Fruit fly (Drosophila melanogaster) Kc167 (cell line): ENCODE results near the gene CG42359.

ENCODE experiments used
- Myc ChIP-seq: fragments of >200 bp; optimal IDR thresholded peaks from 2 replicates; lab custom pipeline; 2017; ENCODE audit warnings: missing external identifiers
- Sin3A ChIP-seq: fragments of >200 bp; optimal IDR thresholded peaks from 2 replicates; lab custom pipeline; 2018; ENCODE audit warnings: missing external identifiers
- h ChIP-seq: fragments of >200 bp; optimal IDR thresholded peaks from 3 replicates; lab custom pipeline; 2018; ENCODE audit warnings: missing external identifiers
- insv ChIP-seq: fragments of >200 bp; optimal IDR thresholded peaks from 3 replicates; lab custom pipeline; 2018; ENCODE audit warnings: missing external identifiers
- psq ChIP-seq: fragments of >200 bp; optimal IDR thresholded peaks from 2 replicates; lab custom pipeline; 2017; ENCODE audit warnings: missing external identifiers
- ttk ChIP-seq: sonication (Bioruptor generic); optimal IDR thresholded peaks from 2 replicates; lab custom pipeline; 2017; ENCODE audit warnings: missing external identifiers

The CG42359 gene

DNA sequence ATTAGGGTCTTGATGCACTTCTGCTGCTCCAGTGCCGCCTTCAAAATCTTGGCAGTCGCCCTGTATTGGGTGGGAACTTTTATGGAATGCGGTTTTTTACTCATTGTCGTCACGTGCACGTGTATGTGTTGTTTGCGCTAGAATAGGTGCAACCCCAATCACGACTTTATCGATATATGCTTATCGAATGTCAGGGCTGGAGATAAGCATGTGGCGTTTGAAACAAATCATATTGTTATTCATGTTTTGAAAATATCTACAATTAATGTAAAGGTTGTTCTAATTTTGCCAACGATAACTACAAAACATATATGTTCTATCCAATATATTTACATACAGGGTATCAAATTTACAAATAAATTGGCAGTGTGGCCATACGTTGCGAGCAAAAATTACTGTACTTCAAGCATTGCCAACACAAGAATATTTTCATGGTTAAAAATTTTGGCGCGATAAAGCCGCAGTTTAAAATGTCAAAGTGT lies at the start of gene CG42359, which contains the start of gene Nsun5:
Gene CG42359 (minus strand): TSS at position 166 of the 482 bp plus-strand sequence.
Gene Nsun5 (minus strand): TSS at position 166 of the 482 bp plus-strand sequence.
- TF ChIP-seq psq (lab: Kevin White, UChicago): no peak
- no peak for TF ChIP-seq ttk (lab: Kevin White, UChicago)
- no peak for TF ChIP-seq insv (lab: Kevin White, UChicago)

DNA sequence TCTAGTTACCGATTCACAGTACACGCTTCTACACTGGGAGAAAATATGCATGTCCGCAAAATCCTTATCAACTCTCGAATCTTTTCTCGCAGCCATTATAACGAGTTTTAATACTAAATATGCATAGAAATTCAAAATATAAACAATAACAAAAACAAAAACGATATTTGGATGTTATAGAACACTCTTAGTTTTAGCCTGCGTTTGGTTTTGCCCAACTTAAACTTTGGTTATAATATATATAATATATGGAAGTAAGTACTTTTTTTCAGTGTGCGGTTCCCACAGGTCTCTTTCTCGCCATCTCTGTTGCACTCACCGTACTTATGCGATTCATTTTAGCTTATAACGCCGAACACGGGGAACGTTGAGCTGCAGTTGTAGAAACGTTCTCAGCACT lies 49.7 kb upstream of the CG42359 start, which contains the start of gene cry:
Gene cry (plus strand): TSS at position 377 of the 400 bp plus-strand sequence.
- TF ChIP-seq psq (lab: Kevin White, UChicago): no peak
- no peak for TF ChIP-seq h (lab: Kevin White, UChicago)
- no peak for TF ChIP-seq Sin3A (lab: Kevin White, UChicago)

DNA sequence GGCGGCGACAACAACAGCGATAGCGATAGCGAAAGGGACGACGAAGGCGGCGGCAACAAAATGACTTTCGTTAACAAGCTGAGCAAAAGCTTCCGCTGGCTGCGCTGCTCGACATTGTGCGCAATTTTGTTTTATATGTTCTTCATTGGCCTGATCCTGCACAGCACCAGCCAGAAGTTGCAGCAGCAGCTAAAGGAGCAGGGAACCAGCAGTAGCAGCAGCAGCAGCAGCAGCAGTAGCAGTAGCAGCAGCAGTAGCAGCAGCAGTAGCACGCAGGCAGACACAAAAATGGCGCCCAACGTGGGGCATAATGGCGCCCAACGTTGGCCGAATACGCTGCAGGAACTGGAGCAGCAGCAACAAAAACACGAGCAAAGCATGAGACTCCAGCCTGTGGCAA lies 27.9 kb upstream of the CG42359 start:
- TF ChIP-seq ttk (lab: Kevin White, UChicago) (no peak), h (lab: Kevin White, UChicago) (no peak), Sin3A (lab: Kevin White, UChicago) (no peak), psq (lab: Kevin White, UChicago) (no peak), Myc (no peak), insv (lab: Kevin White, UChicago) (no peak)

dm6 chr3R:19187717-19188149 lies 25.6 kb upstream of the CG42359 start:
- no peak for TF ChIP-seq Sin3A (lab: Kevin White, UChicago)
- TF ChIP-seq Myc: no peak
- TF ChIP-seq psq (lab: Kevin White, UChicago): no peak
- no peak for TF ChIP-seq h (lab: Kevin White, UChicago)
- no peak for TF ChIP-seq insv (lab: Kevin White, UChicago)
- no peak for TF ChIP-seq ttk (lab: Kevin White, UChicago)

DNA sequence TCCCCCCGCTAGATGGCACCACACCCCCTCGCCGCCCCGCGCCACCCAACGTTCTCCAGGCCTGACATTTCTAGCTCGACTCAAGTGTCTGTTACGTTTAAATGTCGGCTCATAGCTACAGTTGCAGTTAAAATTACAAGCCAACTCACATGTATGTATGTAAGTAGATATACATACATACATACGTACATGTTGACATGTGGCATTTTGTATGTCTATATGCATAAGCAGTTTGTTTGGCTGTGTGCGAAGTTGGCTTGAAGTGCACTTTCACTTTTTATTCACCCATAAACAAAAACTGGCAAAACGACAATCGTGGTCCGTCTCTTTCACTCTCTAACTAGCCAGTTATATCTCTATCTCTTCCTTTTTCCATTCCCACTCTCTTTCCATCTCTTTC lies 20.7 kb upstream of the CG42359 start:
- TF ChIP-seq Myc: no peak
- TF ChIP-seq insv (lab: Kevin White, UChicago): no peak
- TF ChIP-seq Sin3A (lab: Kevin White, UChicago): no peak
- no peak for TF ChIP-seq ttk (lab: Kevin White, UChicago)
- no peak for TF ChIP-seq h (lab: Kevin White, UChicago)

DNA sequence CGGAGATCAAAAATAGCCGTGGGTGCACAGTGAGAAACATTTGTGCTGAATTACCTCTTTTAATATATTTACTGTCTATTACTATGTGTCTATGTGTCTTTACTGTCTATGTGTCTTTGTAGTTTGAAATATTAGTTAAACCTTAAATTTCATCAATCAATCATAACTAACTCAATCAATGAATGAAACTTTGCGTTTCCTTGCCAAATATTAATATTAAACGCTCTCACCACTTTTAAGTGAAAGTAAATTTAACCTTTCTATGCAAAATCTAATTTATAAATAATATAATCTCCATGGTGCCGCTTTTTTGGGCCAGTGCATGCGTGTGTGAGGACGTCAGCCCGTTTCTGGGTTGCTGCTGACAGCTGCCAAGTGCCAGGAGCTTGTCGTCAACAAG lies 19.1 kb upstream of the CG42359 start:
- TF ChIP-seq psq (lab: Kevin White, UChicago) (no peak), Myc (no peak), insv (lab: Kevin White, UChicago) (no peak), h (lab: Kevin White, UChicago) (no peak), Sin3A (lab: Kevin White, UChicago) (no peak), ttk (lab: Kevin White, UChicago) (no peak)

DNA sequence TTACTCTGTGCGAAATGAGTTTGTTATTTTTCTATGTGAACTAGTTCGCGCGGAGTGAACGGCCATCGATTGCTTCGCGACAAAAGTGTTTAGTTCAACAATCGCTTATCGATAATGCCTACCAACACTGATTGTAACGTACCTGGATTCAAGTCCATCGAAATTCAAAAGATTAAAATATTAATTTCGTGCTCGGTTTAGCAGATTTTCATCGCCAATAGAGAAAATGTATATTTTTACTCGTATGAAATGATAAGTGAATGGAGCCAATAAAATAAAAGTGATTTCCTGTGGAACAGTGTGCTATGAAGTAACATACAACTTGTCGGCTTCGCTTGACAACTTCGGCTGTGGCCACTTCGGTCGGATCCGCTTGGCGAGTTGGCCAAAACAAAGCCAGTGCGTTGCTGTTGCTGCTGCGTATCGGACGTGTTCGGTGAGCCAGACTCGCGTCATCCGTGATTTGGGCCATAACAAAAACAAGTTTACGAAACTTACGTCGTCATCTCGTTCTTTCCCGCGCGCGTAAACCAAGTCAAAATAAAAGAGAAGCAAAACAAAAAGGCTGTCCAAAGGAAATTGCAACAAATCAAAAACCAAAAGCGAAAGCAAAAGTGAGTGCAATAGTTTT lies 18.3 kb upstream of the CG42359 start, which contains the start of the genes CG5555 and myd:
Gene CG5555 (minus strand): TSS at position 276 of the 631 bp plus-strand sequence.
Gene myd (plus strand): TSS at position 397 of the 631 bp plus-strand sequence.
- TF ChIP-seq h (lab: Kevin White, UChicago) (no peak), Myc (no peak), Sin3A (lab: Kevin White, UChicago) (no peak), ttk (lab: Kevin White, UChicago) (no peak), psq (lab: Kevin White, UChicago) (no peak), insv (lab: Kevin White, UChicago) (no peak)

dm6 chr3R:19176700-19177099 lies 14.6 kb upstream of the CG42359 start, which contains the start of gene CG14282:
Gene CG14282 (plus strand): TSS chr3R:19177000.
- TF ChIP-seq Sin3A (lab: Kevin White, UChicago) (no peak), insv (lab: Kevin White, UChicago) (no peak), psq (lab: Kevin White, UChicago) (no peak), h (lab: Kevin White, UChicago) (no peak), ttk (lab: Kevin White, UChicago) (no peak), Myc (no peak)

- TF ChIP-seq psq (lab: Kevin White, UChicago) (no peak), insv (lab: Kevin White, UChicago) (no peak), Sin3A (lab: Kevin White, UChicago) (no peak), ttk (lab: Kevin White, UChicago) (no peak), h (lab: Kevin White, UChicago) (no peak), Myc (no peak)
These were observed 12.4 kb upstream of the CG42359 start for dm6 chr3R:19174512-19174911.

DNA sequence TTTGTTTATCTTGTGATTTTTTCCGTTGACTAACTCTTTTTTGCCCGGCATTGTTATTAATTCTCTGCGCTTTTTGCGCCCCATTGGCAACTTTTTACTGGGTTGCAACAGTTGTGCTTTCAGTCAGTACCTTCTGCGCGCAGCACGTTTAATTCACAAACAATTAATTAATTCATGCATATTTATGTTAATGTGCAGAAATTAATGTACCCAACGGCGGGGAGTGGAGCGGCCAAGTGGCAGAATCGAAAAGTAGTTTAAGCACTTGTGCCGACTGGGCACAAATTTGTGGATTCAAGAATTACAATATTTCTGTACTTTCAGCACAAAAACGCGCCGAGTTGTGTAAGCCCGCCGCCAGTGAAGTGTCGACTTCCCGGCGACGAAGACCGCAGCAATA lies 5.4 kb upstream of the CG42359 start:
- TF ChIP-seq Myc: no peak
- no peak for TF ChIP-seq insv (lab: Kevin White, UChicago)
- no peak for TF ChIP-seq Sin3A (lab: Kevin White, UChicago)
- TF ChIP-seq psq (lab: Kevin White, UChicago): no peak
- TF ChIP-seq h (lab: Kevin White, UChicago): no peak
- TF ChIP-seq ttk (lab: Kevin White, UChicago): no peak

DNA sequence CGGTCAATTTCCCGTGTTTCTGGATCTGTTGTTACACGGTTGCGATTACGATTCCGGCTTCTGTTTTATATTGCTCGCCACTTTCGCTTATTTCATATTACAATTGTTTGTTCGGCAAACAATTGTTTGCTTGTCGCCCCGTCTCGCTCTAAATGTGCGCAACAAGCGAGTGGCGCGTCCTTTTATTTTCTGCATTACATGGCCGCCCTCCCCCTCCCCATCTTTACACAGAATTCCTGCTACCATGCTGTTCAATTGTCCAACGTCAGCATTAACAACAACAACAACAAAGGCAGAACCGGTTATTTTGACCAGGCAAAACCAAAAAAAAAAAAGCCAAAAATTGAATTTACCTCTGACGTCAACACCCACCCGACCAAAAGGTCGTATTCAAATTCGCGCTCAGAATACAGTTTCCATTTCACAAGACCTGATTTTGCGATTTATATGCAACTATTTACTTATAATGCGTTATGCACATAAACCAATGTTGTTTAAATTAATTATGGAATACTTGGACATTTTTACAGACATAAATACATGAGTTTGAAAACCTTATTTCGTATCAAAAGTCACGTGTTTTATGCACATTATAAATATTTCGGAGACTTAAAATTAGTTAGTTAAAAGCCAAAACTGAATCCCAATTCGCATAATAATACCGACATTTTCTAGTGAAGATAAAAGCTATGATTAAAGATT lies 4.1 kb upstream of the CG42359 start:
- TF ChIP-seq ttk (lab: Kevin White, UChicago): no peak
- TF ChIP-seq h (lab: Kevin White, UChicago): no peak
- TF ChIP-seq psq (lab: Kevin White, UChicago): no peak
- TF ChIP-seq Sin3A (lab: Kevin White, UChicago): no peak
- TF ChIP-seq insv (lab: Kevin White, UChicago): no peak
- TF ChIP-seq Myc: no peak
